Fruit fly (Drosophila melanogaster): ENCODE data around the gene CecB.

The CecB gene

DNA sequence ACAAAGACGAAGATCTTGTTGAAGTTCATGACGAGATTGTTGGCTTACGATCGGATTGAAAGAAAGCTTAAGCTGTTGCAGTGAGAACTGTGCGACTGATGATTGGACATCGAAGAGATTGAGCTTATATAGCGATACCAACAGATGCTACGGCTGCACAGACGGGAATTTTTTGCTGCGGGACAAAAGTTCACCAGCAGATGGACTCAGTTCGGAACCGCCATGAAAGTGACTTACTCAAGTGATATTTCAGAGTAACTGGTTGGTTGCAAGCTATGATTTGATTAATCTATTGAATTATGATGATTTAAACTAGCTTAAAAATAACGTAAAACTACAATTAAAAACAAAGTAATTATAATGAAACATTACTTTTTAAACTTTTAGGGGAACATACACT is at the start of gene CecB:
Gene CecB, minus strand, starts transcription at position 101 of the 400 bp plus-strand sequence.
- TF ChIP-seq CG17801 (GFP tag; optimal IDR thresholded peaks at IDR 0.05; ENCODE audit: partially characterized antibody) = no peak

- no peak for TF ChIP-seq CG17801 (GFP tag; optimal IDR thresholded peaks at IDR 0.05; ENCODE audit: partially characterized antibody)
Observed at dm6 chr3R:30261838-30262237, 48.2 kb upstream of the CecB start.

DNA sequence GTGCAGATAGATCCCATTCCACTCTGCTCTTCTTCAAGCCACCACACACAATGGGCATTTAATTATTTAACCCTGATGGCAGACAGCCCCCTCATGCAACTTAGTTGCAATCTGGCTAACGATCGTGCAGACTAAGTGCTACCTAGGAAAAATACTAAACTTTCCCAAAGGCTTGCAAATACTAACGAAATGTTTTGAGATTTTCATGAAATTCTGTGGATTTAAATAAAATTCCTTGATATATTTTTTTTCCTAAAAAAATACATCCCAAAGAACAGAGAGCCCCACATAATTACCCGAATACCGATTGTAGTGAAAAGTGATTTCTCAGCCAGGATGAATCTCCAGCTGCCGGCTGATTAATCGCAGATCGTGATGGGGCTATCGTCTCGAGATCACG is 46.0 kb upstream of the CecB start:
- TF ChIP-seq CG17801 (GFP tag; optimal IDR thresholded peaks at IDR 0.05; ENCODE audit: partially characterized antibody) = no peak

dm6 chr3R:30258991-30259351 is 45.4 kb upstream of the CecB start:
- TF ChIP-seq CG17801 (GFP tag; optimal IDR thresholded peaks at IDR 0.05; ENCODE audit: partially characterized antibody) = no peak

DNA sequence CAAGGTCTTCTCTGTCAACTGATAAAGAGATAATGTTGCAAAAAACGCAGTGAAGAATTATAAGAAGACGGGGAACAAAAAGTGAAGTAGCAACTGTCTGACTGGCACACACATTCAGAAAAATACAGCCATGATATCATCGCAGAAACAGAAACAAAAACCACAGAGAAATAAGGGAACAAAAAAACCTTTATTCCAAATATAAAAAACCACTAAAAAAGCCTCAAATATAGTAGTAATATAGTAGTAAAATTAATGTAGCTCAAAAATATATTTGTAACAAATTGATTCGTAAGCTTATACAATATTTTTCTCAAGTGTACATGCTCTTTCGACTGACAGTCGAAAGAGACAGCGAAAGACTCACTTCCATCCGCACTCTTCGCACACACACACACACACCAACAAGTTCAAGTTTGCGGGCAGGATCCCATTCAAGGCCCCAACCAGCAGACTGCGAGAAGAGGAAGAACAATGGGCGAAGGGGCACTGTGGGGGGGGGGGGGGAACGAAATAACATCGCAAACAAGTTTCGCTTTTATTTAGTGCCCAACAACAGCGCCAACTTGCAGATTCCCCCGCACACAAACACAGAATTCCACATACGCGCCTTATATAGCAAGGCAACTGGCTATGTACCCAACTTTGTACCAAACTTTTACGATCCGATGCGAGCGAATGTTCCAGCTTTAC is 44.8 kb upstream of the CecB start:
- no peak for TF ChIP-seq CG17801 (GFP tag; optimal IDR thresholded peaks at IDR 0.05; ENCODE audit: partially characterized antibody)

dm6 chr3R:30257588-30257987 is 44.0 kb upstream of the CecB start:
- no peak for TF ChIP-seq CG17801 (GFP tag; optimal IDR thresholded peaks at IDR 0.05; ENCODE audit: partially characterized antibody)

- no peak for TF ChIP-seq CG17801 (GFP tag; optimal IDR thresholded peaks at IDR 0.05; ENCODE audit: partially characterized antibody)
Observed at dm6 chr3R:30256233-30256632, 42.6 kb upstream of the CecB start.

DNA sequence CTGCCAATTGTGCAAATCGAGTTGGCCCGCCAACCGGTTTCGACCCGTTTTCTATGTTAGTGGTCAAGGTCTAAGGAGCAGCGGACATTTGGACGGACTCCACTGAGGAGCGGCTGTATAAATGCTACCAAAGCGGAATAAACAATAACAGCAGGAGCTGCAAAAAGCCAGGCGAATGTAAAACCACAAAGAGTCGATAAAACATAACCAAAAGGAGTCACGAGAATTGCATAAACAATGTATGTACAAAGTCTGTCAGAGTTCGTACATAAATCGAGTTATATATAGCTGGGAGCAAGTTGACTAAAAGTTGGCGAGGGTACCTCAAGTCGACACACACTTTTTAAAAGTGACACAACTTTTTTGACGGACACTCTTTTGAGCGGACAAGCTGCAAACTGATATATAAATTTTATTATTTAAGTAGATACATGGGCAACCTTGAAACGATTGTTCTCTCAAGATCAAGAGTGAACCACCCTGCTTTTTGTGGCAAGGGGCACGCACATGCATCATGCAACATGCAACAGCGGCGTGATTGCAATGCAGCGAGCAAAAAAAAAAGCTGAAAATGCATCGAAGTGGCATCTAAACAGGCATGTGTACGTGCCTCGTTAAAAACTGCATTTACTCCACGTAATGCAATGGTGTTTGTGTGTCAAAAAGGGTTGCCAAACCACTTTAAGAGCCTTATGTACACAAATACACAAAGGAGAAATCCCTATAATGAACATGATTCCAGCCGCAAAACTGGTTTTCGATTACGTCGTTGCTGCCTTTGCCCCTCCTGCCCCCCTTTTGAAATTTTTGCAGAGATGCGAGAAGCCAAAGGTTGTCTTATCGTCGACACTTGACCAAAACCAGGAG is 41.9 kb upstream of the CecB start:
- no peak for TF ChIP-seq CG17801 (GFP tag; optimal IDR thresholded peaks at IDR 0.05; ENCODE audit: partially characterized antibody)

- no peak for TF ChIP-seq CG17801 (GFP tag; optimal IDR thresholded peaks at IDR 0.05; ENCODE audit: partially characterized antibody)
Observed at dm6 chr3R:30252882-30253281, 39.3 kb upstream of the CecB start, which contains the start of gene CG18404. CG18404 (plus strand) TSS chr3R:30253182.

- TF ChIP-seq CG17801 (GFP tag; optimal IDR thresholded peaks at IDR 0.05; ENCODE audit: partially characterized antibody) = no peak
Observed at dm6 chr3R:30252317-30252716, 38.7 kb upstream of the CecB start.

dm6 chr3R:30250496-30250978 is 36.9 kb upstream of the CecB start, which contains the start of gene CG9682:
CG9682 (plus strand) TSS chr3R:30250928.
- TF ChIP-seq CG17801 (GFP tag; optimal IDR thresholded peaks at IDR 0.05; ENCODE audit: partially characterized antibody) = no peak

DNA sequence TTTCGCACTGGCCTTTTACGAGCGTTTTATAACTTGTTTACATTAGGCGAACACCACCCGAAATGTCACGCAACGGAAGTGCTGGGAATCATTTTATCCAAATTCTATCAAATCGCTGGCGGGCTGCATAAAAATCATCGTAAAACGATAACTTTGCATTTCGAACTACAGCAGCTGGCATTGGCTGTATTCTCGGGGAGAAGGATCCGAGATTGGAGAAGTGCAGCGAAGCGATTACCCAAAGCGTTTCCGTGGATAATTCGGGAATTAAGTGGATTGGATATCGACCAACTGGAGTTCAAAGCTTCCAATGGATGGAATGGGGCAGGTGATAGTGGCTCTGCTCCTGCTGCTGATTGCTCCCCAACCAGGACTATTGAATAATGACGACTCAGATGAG is 35.7 kb upstream of the CecB start, which contains the start of gene CG34299:
Gene CG34299, plus strand, starts transcription at position 301 of the 400 bp plus-strand sequence.
- TF ChIP-seq CG17801 (GFP tag; optimal IDR thresholded peaks at IDR 0.05; ENCODE audit: partially characterized antibody) = no peak

- no peak for TF ChIP-seq CG17801 (GFP tag; optimal IDR thresholded peaks at IDR 0.05; ENCODE audit: partially characterized antibody)
Observed at dm6 chr3R:30248565-30248964, 35.0 kb upstream of the CecB start.

DNA sequence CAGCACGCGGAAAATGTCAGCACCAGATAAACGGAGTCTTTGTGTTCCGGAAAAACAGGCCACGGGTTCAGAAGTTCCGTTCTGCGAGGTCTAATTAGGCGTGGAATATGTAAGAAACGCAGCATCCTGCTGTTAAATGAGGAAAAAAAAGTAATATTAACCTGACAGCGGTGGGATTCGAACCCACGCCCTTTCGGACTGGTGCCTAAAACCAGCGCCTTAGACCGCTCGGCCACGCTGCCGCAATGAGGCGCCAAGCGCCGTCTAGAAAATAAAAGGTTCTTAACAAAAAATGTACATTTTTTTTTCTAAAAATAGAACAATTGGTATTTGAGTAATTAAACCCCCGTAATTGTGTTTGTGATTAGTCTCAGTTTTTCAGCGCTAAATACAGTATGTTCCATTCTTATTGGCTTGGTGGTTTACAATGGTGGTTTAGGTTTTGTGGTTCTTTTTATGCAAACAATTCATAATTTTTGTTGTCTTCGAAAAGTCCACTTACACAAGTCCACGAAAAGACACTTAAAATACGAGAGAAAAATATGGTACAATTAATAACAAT is 34.3 kb upstream of the CecB start:
- peak; percentile 8 for TF ChIP-seq CG17801 (GFP tag; optimal IDR thresholded peaks at IDR 0.05; ENCODE audit: partially characterized antibody)

DNA sequence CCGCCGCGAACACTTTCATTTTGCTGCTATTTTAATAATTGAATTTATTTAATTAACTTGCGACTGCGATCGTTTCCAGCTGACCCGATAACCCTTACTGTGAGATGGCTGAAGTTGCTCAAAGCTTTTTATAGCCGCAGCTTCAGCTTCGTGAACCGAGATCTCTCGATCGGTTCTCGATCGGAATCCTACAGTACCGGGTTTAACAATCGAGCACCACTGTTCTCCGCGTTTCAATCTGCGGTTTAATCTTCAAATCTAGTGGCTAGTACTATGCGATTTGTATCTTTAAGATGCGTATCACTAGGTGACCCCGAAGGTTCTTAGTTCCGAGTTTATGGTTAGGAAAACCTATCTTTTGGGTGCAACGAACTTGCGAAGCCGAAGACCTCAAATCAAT is 33.0 kb upstream of the CecB start, which contains the start of gene CG9733:
Gene CG9733, minus strand, starts transcription at position 101 of the 400 bp plus-strand sequence.
- TF ChIP-seq CG17801 (GFP tag; optimal IDR thresholded peaks at IDR 0.05; ENCODE audit: partially characterized antibody) = no peak
